Fruit fly (Drosophila melanogaster) whole organism: ENCODE results near the gene Hr78.

ENCODE experiments used
- CG8478 ChIP-seq: fragments of >200 bp; optimal IDR thresholded peaks from 2 replicates; lab custom pipeline; 2018; ENCODE audit warnings: inconsistent platforms
- Dll ChIP-seq: fragments of >200 bp; optimal IDR thresholded peaks from 2 replicates; lab custom pipeline; 2017
- EcR ChIP-seq, 2 experiments: fragments of >200 bp; optimal IDR thresholded peaks; 2 replicates each; lab custom pipeline; 2017; ENCODE audit warnings: missing biosample characterization in 2 of 2, missing genetic modification characterization in 2 of 2, missing genetic modification reagents in 2 of 2
- pan ChIP-seq: fragments of >200 bp; optimal IDR thresholded peaks from 2 replicates; lab custom pipeline; 2017
- psq ChIP-seq: fragments of >200 bp; optimal IDR thresholded peaks from 2 replicates; lab custom pipeline; 2017
- usp ChIP-seq: fragments of >200 bp; optimal IDR thresholded peaks from 2 replicates; lab custom pipeline; 2017; ENCODE audit warnings: missing biosample characterization, missing genetic modification characterization, mixed read lengths

The Hr78 gene

dm6 chr3L:21523059-21523836 is 26.0 kb upstream of the Hr78 start, which contains the start of gene CG7611:
Gene CG7611, plus strand, starts transcription at chr3L:21523186.
- TF ChIP-seq Dll (lab: Kevin White, UChicago) (no peak), CG8478 (no peak), EcR (GFP tag; optimal IDR thresholded peaks at IDR 0.05; lab: Kevin White, UChicago) (no peak), pan (lab: Kevin White, UChicago) (no peak), psq (lab: Kevin White, UChicago) (no peak), usp (GFP tag; lab: Kevin White, UChicago) (no peak)

DNA sequence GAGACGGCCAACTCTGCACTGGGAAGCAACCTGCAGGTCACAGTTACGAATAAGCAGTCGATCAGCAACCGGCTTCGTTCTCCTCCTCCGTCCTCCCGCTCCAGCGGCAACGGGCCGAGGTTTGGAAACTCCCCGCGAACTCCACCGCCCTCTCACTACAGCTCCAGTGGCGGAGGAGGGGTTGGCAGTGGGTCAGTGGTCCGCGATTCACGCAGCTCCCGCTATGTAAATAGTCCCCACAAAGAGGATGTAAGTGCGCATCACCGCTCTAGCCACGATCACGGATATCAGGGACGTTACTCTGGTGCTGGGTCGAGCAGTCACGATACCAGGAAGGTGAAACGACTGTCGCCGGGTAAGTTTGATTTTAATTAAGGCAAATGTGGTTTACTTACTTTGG is 21.1 kb upstream of the Hr78 start:
- TF ChIP-seq Dll (lab: Kevin White, UChicago): no peak
- no peak for TF ChIP-seq CG8478
- no peak for TF ChIP-seq EcR (GFP tag; optimal IDR thresholded peaks at IDR 0.05; lab: Kevin White, UChicago)
- no peak for TF ChIP-seq psq (lab: Kevin White, UChicago)
- no peak for TF ChIP-seq usp (GFP tag; lab: Kevin White, UChicago)

DNA sequence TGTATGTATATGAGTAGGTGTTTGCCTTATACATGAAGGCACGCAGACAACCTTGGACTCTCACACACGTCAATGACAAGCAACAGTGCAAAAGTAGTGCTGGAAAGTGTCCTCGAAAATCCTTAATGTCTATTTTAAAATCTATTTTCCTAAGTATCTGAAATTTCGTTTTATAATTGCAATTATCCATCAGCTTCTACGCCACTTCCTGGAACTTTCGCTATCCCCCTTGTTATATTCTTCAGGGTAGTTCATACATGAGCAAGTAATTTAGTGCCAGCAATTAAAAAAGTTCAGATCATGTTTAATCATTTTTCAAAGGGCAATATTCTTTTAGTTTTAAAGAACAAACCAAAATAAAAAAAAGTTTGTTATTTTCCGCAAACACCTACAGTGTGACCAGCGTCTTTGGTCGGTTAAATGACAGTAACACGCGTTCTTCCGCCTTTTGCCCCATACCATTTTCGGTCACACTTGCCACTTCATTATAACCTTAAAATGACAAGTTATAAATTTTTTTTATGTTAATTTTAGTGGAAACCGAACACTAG is 19.5 kb upstream of the Hr78 start:
- TF ChIP-seq usp (GFP tag; lab: Kevin White, UChicago): no peak
- no peak for TF ChIP-seq EcR (GFP tag; optimal IDR thresholded peaks at IDR 0.05; lab: Kevin White, UChicago)
- TF ChIP-seq Dll (lab: Kevin White, UChicago): no peak
- no peak for TF ChIP-seq psq (lab: Kevin White, UChicago)
- no peak for TF ChIP-seq pan (lab: Kevin White, UChicago)
- TF ChIP-seq CG8478: no peak

dm6 chr3L:21515823-21516715 is 18.8 kb upstream of the Hr78 start, which contains the start of the genes SAK and Cdk12:
Gene SAK, minus strand, starts transcription at chr3L:21515887.
Gene Cdk12, plus strand, starts transcription at chr3L:21516306.
- TF ChIP-seq Dll (lab: Kevin White, UChicago) (no peak), CG8478 (no peak), psq (lab: Kevin White, UChicago) (no peak), pan (lab: Kevin White, UChicago) (no peak)

- TF ChIP-seq usp (GFP tag; lab: Kevin White, UChicago) (no peak), pan (lab: Kevin White, UChicago) (no peak), EcR (GFP tag; optimal IDR thresholded peaks at IDR 0.05; lab: Kevin White, UChicago) (no peak), CG8478 (no peak), Dll (lab: Kevin White, UChicago) (no peak), psq (lab: Kevin White, UChicago) (no peak)
These were observed 12.3 kb upstream of the Hr78 start for dm6 chr3L:21509488-21510122.

dm6 chr3L:21508621-21509020 is 11.3 kb upstream of the Hr78 start:
- TF ChIP-seq Dll (lab: Kevin White, UChicago) (no peak), EcR (GFP tag; optimal IDR thresholded peaks at IDR 0.05; lab: Kevin White, UChicago) (peak in 1 of 2 experiments; percentile 57)

dm6 chr3L:21507955-21508354 is 10.7 kb upstream of the Hr78 start:
- TF ChIP-seq CG8478: no peak
- TF ChIP-seq pan (lab: Kevin White, UChicago): peak; percentile 7
- TF ChIP-seq Dll (lab: Kevin White, UChicago): no peak

dm6 chr3L:21507354-21507928 is 10.1 kb upstream of the Hr78 start, which contains the start of the genes Glg1 and M6:
Gene Glg1, minus strand, starts transcription at chr3L:21507538.
Gene M6, plus strand, starts transcription at chr3L:21507852.
- TF ChIP-seq pan (lab: Kevin White, UChicago): no peak
- no peak for TF ChIP-seq Dll (lab: Kevin White, UChicago)
- no peak for TF ChIP-seq EcR (GFP tag; optimal IDR thresholded peaks at IDR 0.05; lab: Kevin White, UChicago)
- TF ChIP-seq usp (GFP tag; lab: Kevin White, UChicago): no peak
- TF ChIP-seq CG8478: no peak
- no peak for TF ChIP-seq psq (lab: Kevin White, UChicago)

DNA sequence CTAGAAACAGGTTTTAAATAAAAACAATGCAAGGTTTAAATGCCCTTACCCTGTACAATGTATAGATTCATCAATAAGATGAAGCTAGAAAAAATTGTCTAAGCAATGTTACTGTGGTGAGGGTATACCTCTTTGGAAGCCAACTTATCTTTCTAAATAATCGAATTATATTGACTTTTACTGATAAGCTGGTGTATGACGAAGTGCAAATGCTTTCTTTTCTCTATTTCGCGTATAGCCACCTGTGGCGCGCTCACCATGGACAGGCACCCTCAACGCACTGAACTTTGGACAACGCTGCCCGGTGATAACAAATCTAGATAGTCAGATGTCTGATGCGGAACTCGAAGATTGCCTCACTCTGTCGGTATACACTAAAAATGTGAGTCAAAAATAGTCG is 4.6 kb upstream of the Hr78 start:
- TF ChIP-seq pan (lab: Kevin White, UChicago) (no peak), Dll (lab: Kevin White, UChicago) (no peak), psq (lab: Kevin White, UChicago) (no peak), usp (GFP tag; lab: Kevin White, UChicago) (no peak), EcR (GFP tag; optimal IDR thresholded peaks at IDR 0.05; lab: Kevin White, UChicago) (no peak)

- TF ChIP-seq pan (lab: Kevin White, UChicago) (no peak), usp (GFP tag; lab: Kevin White, UChicago) (no peak), EcR (GFP tag; optimal IDR thresholded peaks at IDR 0.05; lab: Kevin White, UChicago) (no peak)
These were observed 3.9 kb upstream of the Hr78 start, which contains the start of gene Est-Q for dm6 chr3L:21501172-21501571. Gene Est-Q, plus strand, starts transcription at chr3L:21501421.

dm6 chr3L:21496502-21496864 is 811 bp downstream of the Hr78 start:
- TF ChIP-seq Dll (lab: Kevin White, UChicago) (no peak), usp (GFP tag; lab: Kevin White, UChicago) (no peak), CG8478 (no peak), pan (lab: Kevin White, UChicago) (no peak), EcR (GFP tag; optimal IDR thresholded peaks at IDR 0.05; lab: Kevin White, UChicago) (no peak), psq (lab: Kevin White, UChicago) (no peak)
